Worm (Caenorhabditis elegans) whole organism, young adult: ENCODE data around the gene rbm-26.

Source experiments
- snpc-3.4 ChIP-seq: sonication (generic microtip); optimal IDR thresholded peaks from 2 replicates; lab custom pipeline; 2017; ENCODE audit warnings: missing genetic modification characterization, mild to moderate bottlenecking, missing compliant biosample characterization, antibody characterized with exemption, moderate library complexity, missing genotype, missing genetic modification reagents
- tlf-1 ChIP-seq: fragments of 200-800 bp; sonication (Bioruptor generic); optimal IDR thresholded peaks from 2 replicates; lab custom pipeline; 2018; ENCODE audit warnings: mild to moderate bottlenecking, missing genetic modification characterization, missing compliant biosample characterization

DNA sequence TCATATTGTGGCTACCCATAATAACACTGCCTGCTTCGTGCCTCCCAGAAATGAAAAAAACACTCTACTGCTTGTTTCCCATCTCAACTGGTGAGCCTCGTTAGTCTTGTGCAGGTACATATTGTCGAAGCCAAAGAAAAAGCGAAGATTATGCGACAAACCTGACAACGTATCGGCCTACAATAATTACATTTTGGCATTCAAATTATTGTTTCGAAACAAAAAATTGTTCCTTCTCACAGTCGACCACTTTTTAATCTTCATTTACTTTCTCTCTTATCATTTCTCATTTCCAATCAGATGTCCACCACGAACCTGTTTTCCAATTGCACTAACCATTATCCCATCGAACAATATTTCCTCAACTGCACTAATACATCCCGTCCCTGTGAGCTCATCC lies 31.7 kb downstream of the rbm-26 start, which contains the start of gene B0244.15:
- TF ChIP-seq snpc-3.4 (no peak), tlf-1 (GFP tag; lab: Kevin White, UChicago) (no peak)
